Worm (Caenorhabditis elegans): ENCODE data around the gene F09E5.7.

F09E5.7 gene

DNA sequence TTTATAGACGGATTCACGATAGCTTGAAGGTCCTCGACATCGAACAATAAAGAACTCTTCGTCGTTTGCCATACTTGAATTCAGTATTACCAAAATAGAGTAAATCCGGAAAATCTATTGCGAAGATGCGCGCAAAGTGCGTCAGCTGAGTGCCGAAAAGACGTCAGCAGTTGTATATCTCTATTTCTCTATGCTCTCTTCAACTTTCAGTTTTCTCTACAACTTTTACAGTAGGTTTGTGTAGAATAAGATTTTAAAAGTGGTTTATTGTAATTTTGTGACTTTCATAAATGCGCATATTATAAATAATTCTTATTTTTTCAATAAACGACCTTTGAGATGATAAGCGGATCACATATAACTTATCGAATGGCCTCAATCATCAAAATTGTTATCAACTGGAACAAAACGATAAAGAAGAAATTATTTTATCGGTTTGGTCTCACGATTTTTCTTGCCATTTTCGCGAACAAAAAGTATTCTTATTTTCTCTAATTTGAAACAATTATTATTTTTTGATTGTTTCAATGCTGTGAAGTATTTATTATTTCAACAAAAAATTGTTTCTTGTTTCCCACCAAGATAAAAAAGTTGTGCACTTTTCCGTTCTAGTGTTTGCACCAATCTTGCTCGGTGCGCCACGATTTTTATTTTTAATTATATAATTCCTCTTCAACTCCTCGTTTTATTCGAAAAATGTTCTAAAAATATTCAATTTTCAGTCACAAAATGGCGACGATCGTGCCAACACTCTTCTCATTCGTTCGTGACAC, 21.6 kb downstream of the F09E5.7 start, which contains the start of the genes agt-2 and F09E5.3 (continued):
- TF ChIP-seq isw-1 (GFP tag; IDR thresholded peaks at IDR 0.05) (peak; percentile 86), nhr-237 (tag; optimal IDR thresholded peaks at IDR 0.05) (peak; percentile 75), nhr-85 (tag) (peak; percentile 93), unc-86 (tag; optimal IDR thresholded peaks at IDR 0.05) (peak; percentile 93), egl-13 (tag; optimal IDR thresholded peaks at IDR 0.05) (peak; percentile 84), irx-1 (tag; optimal IDR thresholded peaks at IDR 0.05) (peak; percentile 91), aly-2 (tag; optimal IDR thresholded peaks at IDR 0.05) (peak; percentile 92), nhr-71 (tag; optimal IDR thresholded peaks at IDR 0.05) (peak; percentile 97), ztf-11 (tag; optimal IDR thresholded peaks at IDR 0.05) (peak in 1 of 2 experiments; percentile 81), lin-14 (GFP tag; optimal IDR thresholded peaks at IDR 0.05) (peak; percentile 96), ceh-90 (tag; optimal IDR thresholded peaks at IDR 0.05) (peak; percentile 37), vab-15 (tag; optimal IDR thresholded peaks at IDR 0.05) (peak; percentile 25), egl-27 (tag; optimal IDR thresholded peaks at IDR 0.05) (peak; percentile 1 to 14), nhr-77 (tag; optimal IDR thresholded peaks at IDR 0.05) (peak; percentile 86), jun-1 (tag; optimal IDR thresholded peaks at IDR 0.05) (peak; percentile 89), nhr-19 (GFP tag; conservative IDR thresholded peaks at IDR 0.05) (peak; percentile 93), mab-9 (GFP tag; IDR thresholded peaks at IDR 0.05) (peak; percentile 88), ceh-88 (GFP tag; IDR thresholded peaks at IDR 0.05) (peak; percentile 78), mep-1 (tag; optimal IDR thresholded peaks at IDR 0.05) (peak; percentile 98), pqm-1 (tag; optimal IDR thresholded peaks at IDR 0.05) (no peak), ceh-82 (tag; optimal IDR thresholded peaks at IDR 0.05) (peak; percentile 92 to 95 (median 93)), hlh-4 (tag; optimal IDR thresholded peaks at IDR 0.05) (no peak), elt-2 (tag; optimal IDR thresholded peaks at IDR 0.05) (peak; percentile 82), lin-13 (GFP tag; optimal IDR thresholded peaks at IDR 0.05) (peak; percentile 88), elt-3 (tag; optimal IDR thresholded peaks at IDR 0.05) (peak in 3 of 6 experiments; percentile 43 to 81 (median 77)), ces-1 (GFP tag; optimal IDR thresholded peaks at IDR 0.05) (no peak), fkh-8 (tag; optimal IDR thresholded peaks at IDR 0.05) (peak; percentile 92), lsy-2 (tag; optimal IDR thresholded peaks at IDR 0.05) (peak; percentile 95 to 97), nhr-76 (tag; optimal IDR thresholded peaks at IDR 0.05) (no peak), hlh-17 (GFP tag; optimal IDR thresholded peaks at IDR 0.05; ENCODE audit: borderline replicate concordance) (no peak), lin-15B (tag; optimal IDR thresholded peaks at IDR 0.05) (peak; percentile 82), nhr-12 (tag; optimal IDR thresholded peaks at IDR 0.05) (no peak), nhr-11 (tag; optimal IDR thresholded peaks at IDR 0.05) (peak; percentile 81)

DNA sequence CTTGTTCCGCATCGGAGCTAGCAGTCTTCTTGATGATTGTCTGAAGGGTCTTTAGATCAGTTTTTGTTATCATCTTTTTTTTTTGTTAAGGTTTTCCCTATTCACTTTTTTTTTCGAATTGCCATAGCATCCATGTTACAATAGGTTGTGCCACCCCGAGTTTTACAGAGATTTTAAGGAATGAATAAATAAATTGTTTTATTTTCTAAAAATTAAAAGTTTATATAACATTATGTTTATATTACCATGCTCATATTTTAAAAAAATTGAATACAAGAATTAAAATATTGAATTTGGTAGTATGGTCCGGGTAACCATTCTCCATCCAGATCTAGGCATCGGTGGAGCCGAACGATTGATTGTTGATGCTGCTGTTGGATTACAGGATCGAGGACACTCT, 23.1 kb downstream of the F09E5.7 start, which contains the start of gene algn-2:
Gene algn-2 (plus strand): TSS at position 301 of the 400 bp plus-strand sequence.
- TF ChIP-seq snpc-4 (tag; optimal IDR thresholded peaks at IDR 0.05) (no peak), elt-2 (tag; optimal IDR thresholded peaks at IDR 0.05) (peak; percentile 14)

DNA sequence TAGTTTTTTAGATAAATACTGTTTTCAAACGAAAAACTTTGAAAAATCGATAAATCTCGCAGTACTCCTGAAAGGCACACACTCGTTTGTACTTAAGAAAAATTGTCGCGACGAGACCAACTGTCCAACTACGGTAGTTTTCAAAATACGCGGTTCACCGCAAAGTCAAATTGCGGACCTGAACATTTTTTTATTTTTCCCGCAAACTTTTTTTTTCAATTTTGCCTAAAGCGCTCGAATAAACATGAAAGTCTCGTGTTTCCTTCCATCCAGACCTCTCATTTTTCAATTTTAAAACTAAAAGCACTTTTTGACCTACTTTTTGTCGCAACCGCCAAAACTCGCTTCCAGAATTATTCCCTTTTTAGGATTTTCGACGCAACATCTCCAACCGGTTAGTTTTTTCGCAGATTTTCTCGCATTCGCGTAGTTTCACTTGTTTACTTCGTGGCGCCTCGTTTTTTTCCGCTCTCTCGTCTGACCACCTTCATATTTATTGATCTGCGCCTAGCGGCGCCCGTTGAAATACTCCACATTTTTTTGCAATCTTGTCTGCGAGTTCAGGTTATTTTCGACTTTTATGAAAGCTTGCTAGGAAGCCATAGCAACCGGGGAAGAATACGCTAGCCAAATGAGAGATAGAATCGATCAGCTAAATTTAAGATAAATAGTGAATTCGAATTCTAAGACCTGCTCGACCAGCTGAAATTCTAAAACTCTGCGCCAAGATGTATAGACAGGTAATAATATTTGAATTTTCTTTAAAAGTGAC, 25.8 kb downstream of the F09E5.7 start, which contains the start of gene prdx-2:
Gene prdx-2 (plus strand): TSS at position 729 of the 772 bp plus-strand sequence.
- TF ChIP-seq lsy-2 (tag; optimal IDR thresholded peaks at IDR 0.05) (peak in 1 of 2 experiments; percentile 47), blmp-1 (tag; optimal IDR thresholded peaks at IDR 0.05) (peak; percentile 88), fkh-8 (tag; optimal IDR thresholded peaks at IDR 0.05) (peak; percentile 18), aly-2 (tag; optimal IDR thresholded peaks at IDR 0.05) (no peak), efl-1 (optimal IDR thresholded peaks at IDR 0.05) (no peak), efl-1 (GFP tag; optimal IDR thresholded peaks at IDR 0.05 in 1 of 2) (peak in 1 of 2 experiments; percentile 40)
